Fruit fly (Drosophila melanogaster): ENCODE data around the gene Naa30A.

- no peak for TF ChIP-seq hth (optimal IDR thresholded peaks at IDR 0.05)
- TF ChIP-seq NC2α (GFP tag; optimal IDR thresholded peaks at IDR 0.05): no peak
- no peak for TF ChIP-seq HLHmδ (GFP tag; optimal IDR thresholded peaks at IDR 0.05)
- TF ChIP-seq h (optimal IDR thresholded peaks at IDR 0.05): no peak
- TF ChIP-seq otp (GFP tag; IDR thresholded peaks at IDR 0.05): no peak
- TF ChIP-seq CG11723 (GFP tag; optimal IDR thresholded peaks at IDR 0.05): no peak
- TF ChIP-seq Gug (GFP tag; IDR thresholded peaks at IDR 0.05): no peak
- TF ChIP-seq wor (GFP tag; IDR thresholded peaks at IDR 0.05): no peak
- no peak for TF ChIP-seq CG30020 (tag; optimal IDR thresholded peaks at IDR 0.05)
Observed at dm6 chrX:1382489-1382888, 40.6 kb downstream of the Naa30A start.

All from whole organism, embryonic.